Worm (Caenorhabditis elegans) whole organism, L4 larva: ENCODE data around the gene srg-10.

ENCODE experiments used
- D1046.2 ChIP-seq: fragments of 200-800 bp; sonication (Bioruptor generic); IDR thresholded peaks from 2 replicates; pipeline ENCODE4 v1.3.6; 2022; ENCODE audit warnings: missing genetic modification characterization, missing compliant biosample characterization
- F37D6.2 ChIP-seq: sonication (generic microtip); optimal IDR thresholded peaks from 2 replicates; lab custom pipeline; 2016; ENCODE audit warnings: mild to moderate bottlenecking, missing genetic modification characterization, missing compliant biosample characterization
- F49E8.2 ChIP-seq: sonication (generic microtip); optimal IDR thresholded peaks from 2 replicates; lab custom pipeline; 2016; ENCODE audit warnings: missing compliant biosample characterization, mild to moderate bottlenecking, missing genetic modification characterization, borderline replicate concordance
- T20F7.1 ChIP-seq: fragments of 200-800 bp; sonication (Bioruptor generic); optimal IDR thresholded peaks from 2 replicates; lab custom pipeline; 2018; ENCODE audit warnings: mild to moderate bottlenecking, missing genetic modification characterization, missing compliant biosample characterization
- Y75B8A.6 ChIP-seq: fragments of 200-800 bp; sonication (Bioruptor generic); IDR thresholded peaks from 2 replicates; pipeline ENCODE4 v1.3.6; 2022; ENCODE audit warnings: missing genetic modification reagents, missing genetic modification characterization, missing compliant biosample characterization
- ZK337.2 ChIP-seq: fragments of 200-800 bp; sonication (Bioruptor generic); IDR thresholded peaks from 2 replicates; pipeline ENCODE4 v1.3.6; 2022; ENCODE audit warnings: missing genetic modification reagents, missing genetic modification characterization, missing compliant biosample characterization
- ZK546.5 ChIP-seq, 2 experiments: sonication (generic microtip); optimal IDR thresholded peaks; 2 replicates each; lab custom pipeline; 2017; ENCODE audit warnings: missing biosample characterization in 2 of 2, missing genetic modification characterization in 2 of 2
- aly-2 ChIP-seq: sonication (generic microtip); optimal IDR thresholded peaks from 2 replicates; lab custom pipeline; 2018; ENCODE audit warnings: missing biosample characterization, missing genetic modification characterization
- ama-1 ChIP-seq: fragments of 150-350 bp; optimal IDR thresholded peaks from 2 replicates; lab custom pipeline; 2014; ENCODE audit warnings: inconsistent platforms, mixed read lengths
- attf-4 ChIP-seq: sonication (generic microtip); optimal IDR thresholded peaks from 3 replicates; lab custom pipeline; 2017; ENCODE audit warnings: missing biosample characterization, missing genetic modification characterization
- ceh-20 ChIP-seq: fragments of 200-800 bp; sonication (Bioruptor generic); IDR thresholded peaks from 2 replicates; pipeline ENCODE4 v1.3.6; 2022; ENCODE audit warnings: missing genetic modification reagents, missing genetic modification characterization, missing compliant biosample characterization
- ceh-32 ChIP-seq: sonication (generic microtip); optimal IDR thresholded peaks from 2 replicates; lab custom pipeline; 2016; ENCODE audit warnings: mild to moderate bottlenecking, missing genetic modification characterization, missing compliant biosample characterization; ENCODE audit not compliant: poor library complexity
- ceh-44 ChIP-seq: fragments of 200-800 bp; sonication (Bioruptor generic); IDR thresholded peaks from 2 replicates; pipeline ENCODE4 v1.3.6; 2022; ENCODE audit warnings: missing genetic modification reagents, missing genetic modification characterization, missing compliant biosample characterization
- ceh-62 ChIP-seq: sonication (generic microtip); optimal IDR thresholded peaks from 2 replicates; lab custom pipeline; 2017; ENCODE audit warnings: missing biosample characterization, missing genetic modification characterization
- ceh-82 ChIP-seq: sonication (generic microtip); optimal IDR thresholded peaks from 2 replicates; lab custom pipeline; 2017; ENCODE audit warnings: missing biosample characterization, missing genetic modification characterization
- cey-2 ChIP-seq: sonication (generic microtip); optimal IDR thresholded peaks from 3 replicates; lab custom pipeline; 2017; ENCODE audit warnings: missing genetic modification characterization, mild to moderate bottlenecking, missing compliant biosample characterization, antibody characterized with exemption, borderline replicate concordance; ENCODE audit not compliant: insufficient read depth
- daf-12 ChIP-seq: fragments of 150-350 bp; optimal IDR thresholded peaks from 2 replicates; lab custom pipeline; 2014; ENCODE audit warnings: missing biosample characterization, missing genetic modification reagents, missing genetic modification characterization
- daf-16 ChIP-seq, 3 experiments: sonication (generic microtip); optimal IDR thresholded peaks; 2 replicates each; lab custom pipeline; 2016 to 2017; ENCODE audit warnings: missing genetic modification characterization in 3 of 3, missing genetic modification reagents in 3 of 3, mild to moderate bottlenecking in 2 of 3, missing compliant biosample characterization in 2 of 3, missing biosample characterization in 1 of 3, moderate library complexity in 1 of 3
- dmd-6 ChIP-seq: fragments of 200-800 bp; sonication (Bioruptor generic); IDR thresholded peaks from 2 replicates; pipeline ENCODE4 v1.3.6; 2022; ENCODE audit warnings: missing genetic modification reagents, missing genetic modification characterization, missing compliant biosample characterization
- dmd-9 ChIP-seq: fragments of 200-800 bp; sonication (Bioruptor generic); IDR thresholded peaks from 2 replicates; pipeline ENCODE4 v1.3.6; 2022; ENCODE audit warnings: missing genetic modification reagents, missing genetic modification characterization, missing compliant biosample characterization
- egl-27 ChIP-seq: sonication (generic microtip); optimal IDR thresholded peaks from 3 replicates; lab custom pipeline; 2017; ENCODE audit warnings: missing biosample characterization, missing genetic modification reagents, missing genetic modification characterization
- egl-43 ChIP-seq: fragments of 200-800 bp; sonication (Bioruptor generic); IDR thresholded peaks from 2 replicates; pipeline ENCODE4 v1.3.6; 2022; ENCODE audit warnings: missing genetic modification reagents, missing genetic modification characterization, missing compliant biosample characterization
- gei-8 ChIP-seq: fragments of 200-800 bp; sonication (Bioruptor generic); optimal IDR thresholded peaks from 2 replicates; lab custom pipeline; 2018; ENCODE audit warnings: mild to moderate bottlenecking, missing genetic modification characterization, missing compliant biosample characterization
- hif-1 ChIP-seq, 2 experiments: sonication (generic microtip); optimal IDR thresholded peaks; 2 replicates each; lab custom pipeline; 2016 to 2017; ENCODE audit warnings: missing compliant biosample characterization in 2 of 2, missing genetic modification characterization in 2 of 2, missing genetic modification reagents in 2 of 2, missing genotype in 2 of 2, mild to moderate bottlenecking in 1 of 2
- hmg-1.1 ChIP-seq: fragments of 200-800 bp; sonication (Bioruptor generic); IDR thresholded peaks from 2 replicates; pipeline ENCODE4 v1.3.6; 2022; ENCODE audit warnings: missing genetic modification reagents, missing genetic modification characterization, missing compliant biosample characterization
- jun-1 ChIP-seq: fragments of 150-350 bp; optimal IDR thresholded peaks from 2 replicates; lab custom pipeline; 2014; ENCODE audit warnings: missing biosample characterization, missing genetic modification reagents, missing genetic modification characterization
- lin-1 ChIP-seq: fragments of 200-800 bp; sonication (Bioruptor generic); IDR thresholded peaks from 2 replicates; pipeline ENCODE4 v1.3.6; 2022; ENCODE audit warnings: missing genetic modification reagents, missing genetic modification characterization, missing compliant biosample characterization
- lin-15B ChIP-seq: fragments of 150-350 bp; sonication (generic microtip); optimal IDR thresholded peaks from 3 replicates; lab custom pipeline; 2014; ENCODE audit warnings: missing biosample characterization, missing genetic modification characterization
- lin-39 ChIP-seq: fragments of 150-350 bp; optimal IDR thresholded peaks from 2 replicates; lab custom pipeline; 2014; ENCODE audit warnings: missing biosample characterization, missing genetic modification reagents, missing genetic modification characterization
- madf-9 ChIP-seq: fragments of 200-800 bp; sonication (Bioruptor generic); conservative IDR thresholded peaks from 2 replicates; pipeline ENCODE4 v1.3.6; 2022; ENCODE audit warnings: missing genetic modification reagents, missing genetic modification characterization, missing compliant biosample characterization
- mep-1 ChIP-seq: fragments of 150-350 bp; sonication (generic microtip); optimal IDR thresholded peaks from 3 replicates; lab custom pipeline; 2014; ENCODE audit warnings: missing biosample characterization, missing genetic modification characterization
- mes-2 ChIP-seq: sonication (generic microtip); optimal IDR thresholded peaks from 2 replicates; lab custom pipeline; 2016; ENCODE audit warnings: missing genotype, mild to moderate bottlenecking, missing genetic modification characterization, missing compliant biosample characterization; ENCODE audit not compliant: poor library complexity, severe bottlenecking
- nhr-10 ChIP-seq: fragments of 150-350 bp; optimal IDR thresholded peaks from 2 replicates; lab custom pipeline; 2014; ENCODE audit warnings: missing biosample characterization, missing genetic modification characterization
- nhr-111 ChIP-seq: fragments of 200-800 bp; sonication (Bioruptor generic); optimal IDR thresholded peaks from 2 replicates; lab custom pipeline; 2018; ENCODE audit warnings: mild to moderate bottlenecking, missing genetic modification characterization, missing compliant biosample characterization
- nhr-237 ChIP-seq: sonication (generic microtip); optimal IDR thresholded peaks from 2 replicates; lab custom pipeline; 2017; ENCODE audit warnings: missing biosample characterization, missing genetic modification characterization
- nhr-25 ChIP-seq: sonication (generic microtip); optimal IDR thresholded peaks from 2 replicates; lab custom pipeline; 2017; ENCODE audit warnings: missing genetic modification characterization, mild to moderate bottlenecking, missing compliant biosample characterization, antibody characterized with exemption, moderate library complexity, borderline replicate concordance; ENCODE audit not compliant: insufficient read depth
- nhr-41 ChIP-seq: fragments of 200-800 bp; sonication (Bioruptor generic); IDR thresholded peaks from 2 replicates; pipeline ENCODE4 v1.3.6; 2022; ENCODE audit warnings: missing genetic modification reagents, missing genetic modification characterization, missing compliant biosample characterization
- nhr-76 ChIP-seq: fragments of 150-350 bp; optimal IDR thresholded peaks from 2 replicates; lab custom pipeline; 2014; ENCODE audit warnings: missing biosample characterization, missing genetic modification characterization
- pha-4 ChIP-seq, 2 experiments: fragments of 150-350 bp in 1 of 2; fragments of 200-800 bp in 1 of 2; sonication (Bioruptor generic) in 1 of 2; IDR thresholded peaks in 1 of 2; optimal IDR thresholded peaks in 1 of 2; 2 replicates each; pipeline versions ENCODE4 v1.3.6 to Lab custom; 2014 to 2022; ENCODE audit warnings: missing genetic modification characterization in 2 of 2, missing genetic modification reagents in 2 of 2, missing biosample characterization in 1 of 2, missing compliant biosample characterization in 1 of 2
- set-16 ChIP-seq: fragments of 200-800 bp; sonication (Bioruptor generic); IDR thresholded peaks from 2 replicates; pipeline ENCODE4 v1.3.6; 2022; ENCODE audit warnings: missing genetic modification reagents, missing genetic modification characterization, missing compliant biosample characterization
- skn-1 ChIP-seq: fragments of 150-350 bp; optimal IDR thresholded peaks from 2 replicates; lab custom pipeline; 2014; ENCODE audit warnings: missing biosample characterization, missing genetic modification characterization
- snpc-4 ChIP-seq: fragments of 150-350 bp; optimal IDR thresholded peaks from 2 replicates; lab custom pipeline; 2014; ENCODE audit warnings: missing biosample characterization, missing genetic modification characterization
- spr-1 ChIP-seq: sonication (generic microtip); optimal IDR thresholded peaks from 2 replicates; lab custom pipeline; 2016; ENCODE audit warnings: mild to moderate bottlenecking, missing genetic modification characterization, missing compliant biosample characterization
- tag-97 ChIP-seq: fragments of 200-800 bp; sonication (Bioruptor generic); IDR thresholded peaks from 2 replicates; pipeline ENCODE4 v1.3.6; 2022; ENCODE audit warnings: missing genetic modification characterization, missing compliant biosample characterization
- tra-1 ChIP-seq: fragments of 200-800 bp; sonication (Bioruptor generic); IDR thresholded peaks from 2 replicates; pipeline ENCODE4 v1.3.6; 2022; ENCODE audit warnings: missing genetic modification reagents, missing genetic modification characterization, missing compliant biosample characterization
- unc-39 ChIP-seq: sonication (generic microtip); optimal IDR thresholded peaks from 2 replicates; lab custom pipeline; 2017; ENCODE audit warnings: missing biosample characterization, missing genetic modification characterization
- vab-7 ChIP-seq: fragments of 200-800 bp; sonication (Bioruptor generic); IDR thresholded peaks from 2 replicates; pipeline ENCODE4 v1.3.6; 2022; ENCODE audit warnings: missing genetic modification reagents, missing genetic modification characterization, missing compliant biosample characterization
- zfp-3 ChIP-seq: fragments of 200-800 bp; sonication (Bioruptor generic); conservative IDR thresholded peaks from 2 replicates; pipeline ENCODE4 v1.3.6; 2022; ENCODE audit warnings: missing genetic modification reagents, missing genetic modification characterization, missing compliant biosample characterization
- zip-11 ChIP-seq: fragments of 200-800 bp; sonication (Bioruptor generic); IDR thresholded peaks from 2 replicates; pipeline ENCODE4 v1.3.6; 2022; ENCODE audit warnings: missing genetic modification characterization, missing compliant biosample characterization
- ztf-11 ChIP-seq: fragments of 150-350 bp; optimal IDR thresholded peaks from 2 replicates; lab custom pipeline; 2014; ENCODE audit warnings: missing biosample characterization, missing genetic modification characterization

srg-10 gene

DNA sequence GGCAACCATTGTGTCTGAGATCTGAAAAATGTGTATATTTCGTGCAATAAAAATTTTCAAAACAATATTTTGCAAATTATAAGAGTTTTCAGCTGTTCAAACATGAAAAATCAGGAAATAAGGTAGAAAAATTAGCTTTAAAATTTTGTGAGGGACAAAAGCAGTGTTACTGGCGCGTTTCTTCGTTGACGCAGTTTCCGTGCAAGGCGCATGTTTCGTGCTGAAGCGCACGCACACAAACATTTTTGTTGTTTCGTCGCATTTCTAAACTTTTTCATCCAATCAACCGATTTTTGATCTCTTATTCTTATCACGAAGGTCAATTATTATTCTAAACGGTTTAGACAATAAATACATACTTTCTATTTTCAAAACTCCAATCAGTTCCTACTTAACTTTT lies 15.7 kb downstream of the srg-10 start, which contains the start of gene nifk-1 (continued):
- TF ChIP-seq hmg-1.1 (GFP tag; lab: Robert Waterston, UW) (peak; percentile 58), egl-43 (GFP tag; lab: Robert Waterston, UW) (no peak), Y75B8A.6 (no peak), nhr-76 (tag; lab: Kevin White, UChicago) (no peak), attf-4 (tag; lab: Kevin White, UChicago) (no peak), zfp-3 (GFP tag; lab: Robert Waterston, UW) (no peak), ceh-82 (tag; lab: Kevin White, UChicago) (no peak), ztf-11 (tag; lab: Kevin White, UChicago) (no peak), lin-1 (GFP tag; lab: Robert Waterston, UW) (0 out of 2 replicates have a peak, but pooled peaks have one; percentile 23), zip-11 (GFP tag; lab: Robert Waterston, UW) (no peak), nhr-10 (tag; lab: Kevin White, UChicago) (no peak), cey-2 (tag; lab: Kevin White, UChicago) (no peak), madf-9 (GFP tag; lab: Robert Waterston, UW) (no peak), ceh-20 (GFP tag; lab: Robert Waterston, UW) (no peak), skn-1 (tag; lab: Kevin White, UChicago) (no peak), ceh-44 (GFP tag; lab: Robert Waterston, UW) (no peak), hif-1 (tag; optimal IDR thresholded peaks at IDR 0.05; lab: Kevin White, UChicago) (peak; percentile 87 to 99), tra-1 (no peak), dmd-9 (GFP tag; lab: Robert Waterston, UW) (no peak), lin-15B (no peak), daf-16 (GFP tag; optimal IDR thresholded peaks at IDR 0.05; lab: Kevin White, UChicago) (peak in 1 of 2 experiments; percentile 55), daf-16 (tag; optimal IDR thresholded peaks at IDR 0.05; lab: Kevin White, UChicago) (peak; percentile 94), pha-4 (GFP tag; IDR thresholded peaks at IDR 0.05; lab: Robert Waterston, UW) (no peak), pha-4 (tag; optimal IDR thresholded peaks at IDR 0.05; lab: Kevin White, UChicago) (peak; percentile 74), ZK546.5 (tag; optimal IDR thresholded peaks at IDR 0.05; lab: Kevin White, UChicago) (no peak), ceh-32 (tag; lab: Kevin White, UChicago) (no peak), F49E8.2 (no peak), vab-7 (GFP tag; lab: Robert Waterston, UW) (no peak), egl-27 (tag; lab: Kevin White, UChicago) (no peak), spr-1 (tag; lab: Kevin White, UChicago) (no peak), T20F7.1 (GFP tag; lab: Kevin White, UChicago) (peak; percentile 70), daf-12 (tag; lab: Kevin White, UChicago) (no peak), lin-39 (tag; lab: Kevin White, UChicago) (no peak), F37D6.2 (tag; lab: Kevin White, UChicago) (no peak), D1046.2 (GFP tag; lab: Robert Waterston, UW) (no peak), ama-1 (lab: Kevin White, UChicago) (no peak), dmd-6 (GFP tag; lab: Robert Waterston, UW) (peak; percentile 76), mep-1 (peak; percentile 83), tag-97 (GFP tag; lab: Robert Waterston, UW) (no peak), set-16 (no peak), aly-2 (tag; lab: Kevin White, UChicago) (no peak), ZK337.2 (GFP tag; lab: Robert Waterston, UW) (no peak), nhr-111 (GFP tag; lab: Kevin White, UChicago) (no peak), mes-2 (peak; percentile 78), jun-1 (no peak), nhr-237 (tag; lab: Kevin White, UChicago) (no peak), nhr-25 (tag; lab: Kevin White, UChicago) (no peak), nhr-41 (GFP tag; lab: Robert Waterston, UW) (no peak), ceh-62 (tag; lab: Kevin White, UChicago) (no peak), gei-8 (GFP tag; lab: Kevin White, UChicago) (no peak), unc-39 (tag; lab: Kevin White, UChicago) (no peak), snpc-4 (tag; lab: Kevin White, UChicago) (no peak)
